Worm (Caenorhabditis elegans) whole organism, L4 larva: ENCODE data around the gene T26G10.3.
A peak's percentile ranks its signal among the peaks of the same experiment; 100 is the strongest.
"Not testable (repeated sequence)": the region's sequence is repeated elsewhere in the genome, so short reads cannot be mapped to it uniquely, and the experiment has no call there.

ENCODE experiments used
- D1046.2 ChIP-seq: fragments of 200-800 bp; sonication (Bioruptor generic); IDR thresholded peaks from 2 replicates; pipeline ENCODE4 v1.3.6; 2022; ENCODE audit warnings: missing genetic modification characterization, missing compliant biosample characterization
- F26F4.8 ChIP-seq: fragments of 200-800 bp; sonication (Bioruptor generic); conservative IDR thresholded peaks from 2 replicates; pipeline ENCODE4 v1.3.6; 2022; ENCODE audit warnings: missing genetic modification characterization, missing compliant biosample characterization
- F37D6.2 ChIP-seq: sonication (generic microtip); optimal IDR thresholded peaks from 2 replicates; lab custom pipeline; 2016; ENCODE audit warnings: mild to moderate bottlenecking, missing genetic modification characterization, missing compliant biosample characterization
- F44E2.7 ChIP-seq: fragments of 200-800 bp; sonication (Bioruptor generic); IDR thresholded peaks from 2 replicates; pipeline ENCODE4 v2.1.2; 2022; ENCODE audit warnings: missing genetic modification characterization, missing compliant biosample characterization
- F49E8.2 ChIP-seq: sonication (generic microtip); optimal IDR thresholded peaks from 2 replicates; lab custom pipeline; 2016; ENCODE audit warnings: missing compliant biosample characterization, mild to moderate bottlenecking, missing genetic modification characterization, borderline replicate concordance
- R02D3.7 ChIP-seq: fragments of 150-350 bp; sonication (generic microtip); optimal IDR thresholded peaks from 3 replicates; lab custom pipeline; 2014; ENCODE audit warnings: missing biosample characterization, missing genetic modification characterization
- T26A8.4 ChIP-seq: fragments of 200-800 bp; sonication (Bioruptor generic); IDR thresholded peaks from 2 replicates; pipeline ENCODE4 v1.3.6; 2022; ENCODE audit warnings: missing genetic modification characterization, missing compliant biosample characterization
- Y105C5A.15 ChIP-seq: fragments of 200-800 bp; sonication (Bioruptor generic); IDR thresholded peaks from 2 replicates; pipeline ENCODE4 v1.3.6; 2022; ENCODE audit warnings: missing genetic modification characterization, missing compliant biosample characterization
- ZK337.2 ChIP-seq: fragments of 200-800 bp; sonication (Bioruptor generic); IDR thresholded peaks from 2 replicates; pipeline ENCODE4 v1.3.6; 2022; ENCODE audit warnings: missing genetic modification reagents, missing genetic modification characterization, missing compliant biosample characterization
- ZK546.5 ChIP-seq, 2 experiments: sonication (generic microtip); optimal IDR thresholded peaks; 2 replicates each; lab custom pipeline; 2017; ENCODE audit warnings: missing biosample characterization in 2 of 2, missing genetic modification characterization in 2 of 2
- aha-1 ChIP-seq: fragments of 150-350 bp; peaks from one replicate; lab custom pipeline; 2014; ENCODE audit warnings: missing biosample characterization, missing genetic modification characterization
- arid-1 ChIP-seq: fragments of 200-800 bp; sonication (Bioruptor generic); conservative IDR thresholded peaks from 2 replicates; pipeline ENCODE4 v1.3.6; 2022; ENCODE audit warnings: missing genetic modification reagents, missing genetic modification characterization, missing compliant biosample characterization
- attf-4 ChIP-seq: sonication (generic microtip); optimal IDR thresholded peaks from 3 replicates; lab custom pipeline; 2017; ENCODE audit warnings: missing biosample characterization, missing genetic modification characterization
- ceh-20 ChIP-seq: fragments of 200-800 bp; sonication (Bioruptor generic); IDR thresholded peaks from 2 replicates; pipeline ENCODE4 v1.3.6; 2022; ENCODE audit warnings: missing genetic modification reagents, missing genetic modification characterization, missing compliant biosample characterization
- ceh-44 ChIP-seq: fragments of 200-800 bp; sonication (Bioruptor generic); IDR thresholded peaks from 2 replicates; pipeline ENCODE4 v1.3.6; 2022; ENCODE audit warnings: missing genetic modification reagents, missing genetic modification characterization, missing compliant biosample characterization
- ceh-62 ChIP-seq: sonication (generic microtip); optimal IDR thresholded peaks from 2 replicates; lab custom pipeline; 2017; ENCODE audit warnings: missing biosample characterization, missing genetic modification characterization
- daf-19 ChIP-seq: fragments of 200-800 bp; sonication (Bioruptor generic); conservative IDR thresholded peaks from 2 replicates; pipeline ENCODE4 v1.3.6; 2022; ENCODE audit warnings: missing genetic modification characterization, missing compliant biosample characterization
- dmd-8 ChIP-seq: fragments of 200-800 bp; sonication (Bioruptor generic); IDR thresholded peaks from 2 replicates; pipeline ENCODE4 v1.3.6; 2022; ENCODE audit warnings: missing genetic modification characterization, missing compliant biosample characterization
- duxl-1 ChIP-seq: sonication (generic microtip); optimal IDR thresholded peaks from 2 replicates; lab custom pipeline; 2016; ENCODE audit warnings: mild to moderate bottlenecking, missing genetic modification characterization, moderate library complexity, missing compliant biosample characterization; ENCODE audit not compliant: poor library complexity
- dve-1 ChIP-seq: sonication (generic microtip); optimal IDR thresholded peaks from 2 replicates; lab custom pipeline; 2017; ENCODE audit warnings: antibody characterized with exemption, mild to moderate bottlenecking, missing genetic modification characterization, missing compliant biosample characterization; ENCODE audit not compliant: insufficient read depth
- egl-27 ChIP-seq: sonication (generic microtip); optimal IDR thresholded peaks from 3 replicates; lab custom pipeline; 2017; ENCODE audit warnings: missing biosample characterization, missing genetic modification reagents, missing genetic modification characterization
- fkh-10 ChIP-seq: fragments of 150-350 bp; optimal IDR thresholded peaks from 2 replicates; lab custom pipeline; 2014; ENCODE audit warnings: missing biosample characterization, missing genetic modification reagents, missing genetic modification characterization
- fos-1 ChIP-seq: fragments of 150-350 bp; optimal IDR thresholded peaks from 2 replicates; lab custom pipeline; 2014; ENCODE audit warnings: missing biosample characterization, missing genetic modification characterization
- gei-8 ChIP-seq: fragments of 200-800 bp; sonication (Bioruptor generic); optimal IDR thresholded peaks from 2 replicates; lab custom pipeline; 2018; ENCODE audit warnings: mild to moderate bottlenecking, missing genetic modification characterization, missing compliant biosample characterization
- hlh-30 ChIP-seq: sonication (generic microtip); optimal IDR thresholded peaks from 2 replicates; lab custom pipeline; 2017; ENCODE audit warnings: antibody characterized with exemption, mild to moderate bottlenecking, missing genetic modification characterization, missing compliant biosample characterization; ENCODE audit not compliant: insufficient read depth
- hmg-1.1 ChIP-seq: fragments of 200-800 bp; sonication (Bioruptor generic); IDR thresholded peaks from 2 replicates; pipeline ENCODE4 v1.3.6; 2022; ENCODE audit warnings: missing genetic modification reagents, missing genetic modification characterization, missing compliant biosample characterization
- lim-7 ChIP-seq: fragments of 200-800 bp; sonication (Bioruptor generic); IDR thresholded peaks from 2 replicates; pipeline ENCODE4 v1.3.6; 2022; ENCODE audit warnings: missing genetic modification characterization, missing compliant biosample characterization
- lin-13 ChIP-seq: fragments of 150-350 bp; optimal IDR thresholded peaks from 2 replicates; lab custom pipeline; 2014; ENCODE audit warnings: missing biosample characterization, missing genetic modification reagents, missing genetic modification characterization
- lir-3 ChIP-seq: sonication (generic microtip); optimal IDR thresholded peaks from 2 replicates; lab custom pipeline; 2016; ENCODE audit warnings: mild to moderate bottlenecking, missing genetic modification characterization, missing compliant biosample characterization
- madf-5 ChIP-seq, 2 experiments: fragments of 200-800 bp; sonication (Bioruptor generic); IDR thresholded peaks; 2 replicates each; pipeline ENCODE4 v1.3.6; 2022; ENCODE audit warnings: missing compliant biosample characterization in 2 of 2, missing genetic modification characterization in 2 of 2
- madf-9 ChIP-seq: fragments of 200-800 bp; sonication (Bioruptor generic); conservative IDR thresholded peaks from 2 replicates; pipeline ENCODE4 v1.3.6; 2022; ENCODE audit warnings: missing genetic modification reagents, missing genetic modification characterization, missing compliant biosample characterization
- mxl-2 ChIP-seq: fragments of 200-800 bp; sonication (Bioruptor generic); conservative IDR thresholded peaks from 2 replicates; pipeline ENCODE4 v1.3.6; 2022; ENCODE audit warnings: missing genetic modification reagents, missing genetic modification characterization, missing compliant biosample characterization
- nhr-48 ChIP-seq: sonication (generic microtip); optimal IDR thresholded peaks from 2 replicates; lab custom pipeline; 2016; ENCODE audit warnings: mild to moderate bottlenecking, missing genetic modification characterization, missing compliant biosample characterization
- nhr-6 ChIP-seq: fragments of 150-350 bp; optimal IDR thresholded peaks from 2 replicates; lab custom pipeline; 2014; ENCODE audit warnings: missing biosample characterization, missing genetic modification characterization
- nhr-77 ChIP-seq: fragments of 150-350 bp; optimal IDR thresholded peaks from 2 replicates; lab custom pipeline; 2014; ENCODE audit warnings: missing biosample characterization, missing genetic modification characterization
- set-16 ChIP-seq: fragments of 200-800 bp; sonication (Bioruptor generic); IDR thresholded peaks from 2 replicates; pipeline ENCODE4 v1.3.6; 2022; ENCODE audit warnings: missing genetic modification reagents, missing genetic modification characterization, missing compliant biosample characterization
- spr-3 ChIP-seq: fragments of 200-800 bp; sonication (Bioruptor generic); optimal IDR thresholded peaks from 2 replicates; lab custom pipeline; 2018; ENCODE audit warnings: mild to moderate bottlenecking, missing genetic modification characterization, missing compliant biosample characterization
- tag-97 ChIP-seq: fragments of 200-800 bp; sonication (Bioruptor generic); IDR thresholded peaks from 2 replicates; pipeline ENCODE4 v1.3.6; 2022; ENCODE audit warnings: missing genetic modification characterization, missing compliant biosample characterization
- tra-1 ChIP-seq: fragments of 200-800 bp; sonication (Bioruptor generic); IDR thresholded peaks from 2 replicates; pipeline ENCODE4 v1.3.6; 2022; ENCODE audit warnings: missing genetic modification reagents, missing genetic modification characterization, missing compliant biosample characterization
- unc-130 ChIP-seq: sonication (generic microtip); optimal IDR thresholded peaks from 2 replicates; lab custom pipeline; 2016; ENCODE audit warnings: missing genetic modification reagents, missing genetic modification characterization, missing compliant biosample characterization
- unc-39 ChIP-seq: sonication (generic microtip); optimal IDR thresholded peaks from 2 replicates; lab custom pipeline; 2017; ENCODE audit warnings: missing biosample characterization, missing genetic modification characterization
- unc-62 ChIP-seq, 3 experiments: fragments of 150-350 bp in 1 of 3; sonication (generic microtip); optimal IDR thresholded peaks in 2 of 3; peaks in 1 of 3; 1 replicate in 1 of 3; 2 replicates in 2 of 3; lab custom pipeline; 2014 to 2017; ENCODE audit warnings: missing biosample characterization in 3 of 3, missing genetic modification characterization in 3 of 3, missing genetic modification reagents in 3 of 3, missing genotype in 1 of 3
- vab-7 ChIP-seq: fragments of 200-800 bp; sonication (Bioruptor generic); IDR thresholded peaks from 2 replicates; pipeline ENCODE4 v1.3.6; 2022; ENCODE audit warnings: missing genetic modification reagents, missing genetic modification characterization, missing compliant biosample characterization
- ztf-7 ChIP-seq: fragments of 150-350 bp; optimal IDR thresholded peaks from 2 replicates; lab custom pipeline; 2014; ENCODE audit warnings: missing biosample characterization, missing genetic modification characterization

The T26G10.3 gene

DNA sequence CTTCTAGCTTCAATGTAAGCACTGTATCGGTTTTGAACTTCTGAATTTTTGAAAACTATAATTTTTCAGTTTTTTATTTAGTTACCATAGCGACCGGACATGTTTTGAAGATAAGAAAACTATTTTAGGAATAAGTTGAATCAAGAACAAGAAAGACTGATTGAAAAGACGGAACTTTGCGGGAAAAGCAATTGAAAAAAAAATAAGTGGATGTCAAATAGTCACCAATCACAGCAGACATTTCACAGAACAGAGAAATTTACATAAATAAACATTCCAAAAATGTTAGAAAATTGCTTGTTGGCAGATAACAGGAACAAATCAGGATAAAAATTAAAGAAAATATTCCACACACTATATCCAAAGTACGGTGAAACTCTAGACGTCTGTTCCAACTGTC lies 36.6 kb upstream of the T26G10.3 start, which contains the start of gene F54C8.6:
Gene F54C8.6, minus strand, starts transcription at position 101 of the 400 bp plus-strand sequence.
- TF ChIP-seq fkh-10 (GFP tag; lab: Kevin White, UChicago), result no peak

DNA sequence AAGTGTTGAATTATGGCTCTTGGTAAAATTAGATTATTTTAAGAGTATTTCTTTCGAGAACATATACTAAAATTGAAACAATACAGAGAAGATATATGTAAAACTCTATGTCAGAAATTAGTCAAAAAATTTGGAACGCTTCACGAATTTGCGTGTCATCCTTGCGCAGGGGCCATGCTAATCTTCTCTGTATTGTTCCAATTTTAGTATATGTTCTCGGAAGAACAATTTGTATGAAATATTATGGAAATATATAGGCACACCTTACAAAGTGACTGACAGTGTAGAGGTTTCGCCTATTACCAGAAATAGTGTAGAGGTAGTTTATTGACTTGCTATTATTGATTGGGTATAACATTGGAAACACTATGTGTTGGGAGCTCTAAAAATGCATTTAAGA lies 34.4 kb upstream of the T26G10.3 start:
- 0 out of 2 replicates have a peak, but pooled peaks have one; percentile 11 for TF ChIP-seq F26F4.8 (GFP tag; lab: Robert Waterston, UW)

- TF ChIP-seq unc-62 (GFP tag; optimal IDR thresholded peaks at IDR 0.05 in 1 of 2; lab: Kevin White, UChicago), result peak in 1 of 2 experiments; percentile 36
- not testable (repeated sequence) for TF ChIP-seq unc-62 (tag; optimal IDR thresholded peaks at IDR 0.05; lab: Kevin White, UChicago)
- TF ChIP-seq aha-1, result peak; percentile 31
Observed at ce11 chrIII:9445699-9446098, 32.5 kb upstream of the T26G10.3 start.

DNA sequence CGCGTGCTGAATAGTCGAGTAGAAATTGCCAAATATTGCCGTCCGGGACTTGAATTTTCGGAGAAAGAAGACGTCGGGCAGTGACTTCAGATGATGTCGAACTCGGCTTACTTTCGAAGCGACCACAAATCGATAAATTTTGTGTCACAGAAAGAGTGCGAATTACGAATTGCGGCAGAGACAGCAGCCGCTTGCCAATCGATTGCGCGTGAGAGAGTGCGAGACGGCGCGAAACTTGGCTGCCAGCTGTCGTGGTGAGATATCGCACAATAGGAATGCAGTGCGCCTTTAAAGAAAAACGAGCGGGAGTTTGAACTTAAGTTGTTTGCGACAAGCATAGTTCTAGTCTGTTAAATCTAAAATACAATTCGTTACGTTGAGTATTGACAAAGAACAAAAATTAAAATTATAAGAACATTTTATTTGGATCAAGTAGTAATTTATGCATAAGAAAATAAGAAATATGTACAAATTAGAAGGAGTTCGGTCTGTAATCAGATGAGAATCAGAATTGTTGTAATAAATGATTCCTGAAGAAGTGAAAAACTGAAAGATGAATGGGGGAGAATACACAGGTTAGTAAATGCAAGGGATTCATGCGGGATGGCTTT lies 30.3 kb upstream of the T26G10.3 start, which contains the start of gene pir-2:
Gene pir-2, minus strand, starts transcription at position 218 of the 611 bp plus-strand sequence.
- no peak for TF ChIP-seq madf-5 (GFP tag; IDR thresholded peaks at IDR 0.05; lab: Robert Waterston, UW)
- peak; percentile 51; the same call in 1 of the 2 replicates for TF ChIP-seq arid-1 (GFP tag; lab: Robert Waterston, UW)
- TF ChIP-seq fkh-10 (GFP tag; lab: Kevin White, UChicago), result peak; percentile 44
- TF ChIP-seq spr-3 (GFP tag; lab: Kevin White, UChicago), result no peak
- no peak for TF ChIP-seq D1046.2 (GFP tag; lab: Robert Waterston, UW)
- TF ChIP-seq F26F4.8 (GFP tag; lab: Robert Waterston, UW), result no peak
- TF ChIP-seq duxl-1 (tag; lab: Kevin White, UChicago), result peak; percentile 29
- peak; percentile 41; the same call in 1 of the 2 replicates for TF ChIP-seq vab-7 (GFP tag; lab: Robert Waterston, UW)
- TF ChIP-seq unc-130, result peak; percentile 43
- TF ChIP-seq madf-9 (GFP tag; lab: Robert Waterston, UW), result no peak
- peak; percentile 31 for TF ChIP-seq nhr-77 (tag; lab: Kevin White, UChicago)
- TF ChIP-seq fos-1 (tag; lab: Kevin White, UChicago), result no peak
- no peak for TF ChIP-seq ZK546.5 (tag; optimal IDR thresholded peaks at IDR 0.05; lab: Kevin White, UChicago)
- peak; percentile 91 for TF ChIP-seq hlh-30 (tag; lab: Kevin White, UChicago)
- no peak for TF ChIP-seq Y105C5A.15 (GFP tag; lab: Robert Waterston, UW)
- TF ChIP-seq ceh-44 (GFP tag; lab: Robert Waterston, UW), result no peak
- TF ChIP-seq set-16 (GFP tag; lab: Robert Waterston, UW), result peak; percentile 50
- no peak for TF ChIP-seq F49E8.2
- 0 out of 2 replicates have a peak, but pooled peaks have one; percentile 41 for TF ChIP-seq ceh-20
- no peak for TF ChIP-seq lim-7 (GFP tag; lab: Robert Waterston, UW)
- TF ChIP-seq ceh-62 (tag; lab: Kevin White, UChicago), result no peak
- no peak for TF ChIP-seq dmd-8 (GFP tag; lab: Robert Waterston, UW)
- TF ChIP-seq egl-27 (tag; lab: Kevin White, UChicago), result no peak
- no peak for TF ChIP-seq tra-1 (GFP tag; lab: Robert Waterston, UW)
- TF ChIP-seq F37D6.2 (tag; lab: Kevin White, UChicago), result peak; percentile 49
- TF ChIP-seq unc-39 (tag; lab: Kevin White, UChicago), result no peak
- no peak for TF ChIP-seq lir-3 (tag; lab: Kevin White, UChicago)
- peak; percentile 63; the same call in 1 of the 2 replicates for TF ChIP-seq F44E2.7 (GFP tag; lab: Robert Waterston, UW)
- no peak for TF ChIP-seq gei-8
- peak; percentile 87 for TF ChIP-seq nhr-6 (tag; lab: Kevin White, UChicago)
- TF ChIP-seq hmg-1.1 (GFP tag; lab: Robert Waterston, UW), result peak; percentile 81
- no peak for TF ChIP-seq mxl-2
- peak; percentile 46 for TF ChIP-seq ztf-7 (tag; lab: Kevin White, UChicago)
- TF ChIP-seq daf-19, result no peak
- peak; percentile 51 for TF ChIP-seq T26A8.4 (GFP tag; lab: Robert Waterston, UW)
- no peak for TF ChIP-seq tag-97 (GFP tag; lab: Robert Waterston, UW)
- peak; percentile 7 for TF ChIP-seq nhr-48 (tag; lab: Kevin White, UChicago)
- TF ChIP-seq attf-4 (tag; lab: Kevin White, UChicago), result no peak
- TF ChIP-seq ZK337.2 (GFP tag; lab: Robert Waterston, UW), result no peak
- TF ChIP-seq R02D3.7 (tag; lab: Kevin White, UChicago), result no peak
- peak; percentile 78 for TF ChIP-seq dve-1 (tag; lab: Kevin White, UChicago)
- TF ChIP-seq lin-13 (GFP tag; lab: Kevin White, UChicago), result peak; percentile 60
